Fruit fly (Drosophila melanogaster): ENCODE measurements around the gene Blimp-1.

The Blimp-1 gene

dm6 chr3L:5631917-5632316, 1.1 kb downstream of the Blimp-1 start:
- TF ChIP-seq insv (optimal IDR thresholded peaks at IDR 0.05) (no peak), h (optimal IDR thresholded peaks at IDR 0.05) (no peak), ttk (optimal IDR thresholded peaks at IDR 0.05) (no peak), Sin3A (optimal IDR thresholded peaks at IDR 0.05) (no peak), Myc (optimal IDR thresholded peaks at IDR 0.05) (no peak), psq (optimal IDR thresholded peaks at IDR 0.05) (no peak)

dm6 chr3L:5633247-5634187, 2.7 kb downstream of the Blimp-1 start:
- TF ChIP-seq ttk (optimal IDR thresholded peaks at IDR 0.05) = no peak
- no peak for TF ChIP-seq Myc (optimal IDR thresholded peaks at IDR 0.05)
- no peak for TF ChIP-seq psq (optimal IDR thresholded peaks at IDR 0.05)

- TF ChIP-seq Sin3A (optimal IDR thresholded peaks at IDR 0.05) = no peak
- no peak for TF ChIP-seq ttk (optimal IDR thresholded peaks at IDR 0.05)
- no peak for TF ChIP-seq insv (optimal IDR thresholded peaks at IDR 0.05)
- no peak for TF ChIP-seq Myc (optimal IDR thresholded peaks at IDR 0.05)
- TF ChIP-seq h (optimal IDR thresholded peaks at IDR 0.05) = no peak
- no peak for TF ChIP-seq psq (optimal IDR thresholded peaks at IDR 0.05)
Observed at dm6 chr3L:5634188-5634894, 3.6 kb downstream of the Blimp-1 start.

dm6 chr3L:5635237-5636025, 4.6 kb downstream of the Blimp-1 start:
- TF ChIP-seq ttk (optimal IDR thresholded peaks at IDR 0.05) = no peak
- TF ChIP-seq Sin3A (optimal IDR thresholded peaks at IDR 0.05) = no peak
- no peak for TF ChIP-seq psq (optimal IDR thresholded peaks at IDR 0.05)
- no peak for TF ChIP-seq Myc (optimal IDR thresholded peaks at IDR 0.05)
- no peak for TF ChIP-seq insv (optimal IDR thresholded peaks at IDR 0.05)
- no peak for TF ChIP-seq h (optimal IDR thresholded peaks at IDR 0.05)

- TF ChIP-seq h (optimal IDR thresholded peaks at IDR 0.05) (no peak), insv (optimal IDR thresholded peaks at IDR 0.05) (no peak), ttk (optimal IDR thresholded peaks at IDR 0.05) (no peak), psq (optimal IDR thresholded peaks at IDR 0.05) (no peak), Myc (optimal IDR thresholded peaks at IDR 0.05) (no peak), Sin3A (optimal IDR thresholded peaks at IDR 0.05) (no peak)
Observed at dm6 chr3L:5637477-5637876, 6.7 kb downstream of the Blimp-1 start.

- no peak for TF ChIP-seq Myc (optimal IDR thresholded peaks at IDR 0.05)
- TF ChIP-seq psq (optimal IDR thresholded peaks at IDR 0.05) = no peak
- no peak for TF ChIP-seq Sin3A (optimal IDR thresholded peaks at IDR 0.05)
- TF ChIP-seq h (optimal IDR thresholded peaks at IDR 0.05) = no peak
- no peak for TF ChIP-seq ttk (optimal IDR thresholded peaks at IDR 0.05)
- TF ChIP-seq insv (optimal IDR thresholded peaks at IDR 0.05) = no peak
Observed at dm6 chr3L:5638542-5639045, 7.8 kb downstream of the Blimp-1 start.

- TF ChIP-seq ttk (optimal IDR thresholded peaks at IDR 0.05) = no peak
- TF ChIP-seq psq (optimal IDR thresholded peaks at IDR 0.05) = no peak
- no peak for TF ChIP-seq Sin3A (optimal IDR thresholded peaks at IDR 0.05)
- no peak for TF ChIP-seq insv (optimal IDR thresholded peaks at IDR 0.05)
- no peak for TF ChIP-seq Myc (optimal IDR thresholded peaks at IDR 0.05)
- no peak for TF ChIP-seq h (optimal IDR thresholded peaks at IDR 0.05)
Observed at dm6 chr3L:5639474-5639873, 8.7 kb downstream of the Blimp-1 start.

- TF ChIP-seq insv (optimal IDR thresholded peaks at IDR 0.05) = no peak
- no peak for TF ChIP-seq Sin3A (optimal IDR thresholded peaks at IDR 0.05)
- TF ChIP-seq h (optimal IDR thresholded peaks at IDR 0.05) = no peak
- no peak for TF ChIP-seq ttk (optimal IDR thresholded peaks at IDR 0.05)
- no peak for TF ChIP-seq Myc (optimal IDR thresholded peaks at IDR 0.05)
- no peak for TF ChIP-seq psq (optimal IDR thresholded peaks at IDR 0.05)
Observed at dm6 chr3L:5640689-5641088, 9.9 kb downstream of the Blimp-1 start.

- TF ChIP-seq ttk (optimal IDR thresholded peaks at IDR 0.05) (no peak), insv (optimal IDR thresholded peaks at IDR 0.05) (no peak), h (optimal IDR thresholded peaks at IDR 0.05) (no peak), Sin3A (optimal IDR thresholded peaks at IDR 0.05) (no peak), psq (optimal IDR thresholded peaks at IDR 0.05) (no peak), Myc (optimal IDR thresholded peaks at IDR 0.05) (no peak)
Observed at dm6 chr3L:5641120-5641519, 10.3 kb downstream of the Blimp-1 start.

- no peak for TF ChIP-seq Myc (optimal IDR thresholded peaks at IDR 0.05)
- no peak for TF ChIP-seq h (optimal IDR thresholded peaks at IDR 0.05)
- TF ChIP-seq Sin3A (optimal IDR thresholded peaks at IDR 0.05) = no peak
- TF ChIP-seq insv (optimal IDR thresholded peaks at IDR 0.05) = no peak
- no peak for TF ChIP-seq psq (optimal IDR thresholded peaks at IDR 0.05)
- no peak for TF ChIP-seq ttk (optimal IDR thresholded peaks at IDR 0.05)
Observed at dm6 chr3L:5641547-5641946, 10.8 kb downstream of the Blimp-1 start.

- TF ChIP-seq Sin3A (optimal IDR thresholded peaks at IDR 0.05) = no peak
- TF ChIP-seq ttk (optimal IDR thresholded peaks at IDR 0.05) = no peak
- no peak for TF ChIP-seq Myc (optimal IDR thresholded peaks at IDR 0.05)
- no peak for TF ChIP-seq h (optimal IDR thresholded peaks at IDR 0.05)
- TF ChIP-seq psq (optimal IDR thresholded peaks at IDR 0.05) = no peak
Observed at dm6 chr3L:5642837-5643236, 12.1 kb downstream of the Blimp-1 start.

Measured in Kc167 (cell line).